Worm (Caenorhabditis elegans): Measurements from ENCODE around the gene mrps-18C.
A peak's percentile ranks its signal among the peaks of the same experiment; 100 is the strongest.

The mrps-18C gene

DNA sequence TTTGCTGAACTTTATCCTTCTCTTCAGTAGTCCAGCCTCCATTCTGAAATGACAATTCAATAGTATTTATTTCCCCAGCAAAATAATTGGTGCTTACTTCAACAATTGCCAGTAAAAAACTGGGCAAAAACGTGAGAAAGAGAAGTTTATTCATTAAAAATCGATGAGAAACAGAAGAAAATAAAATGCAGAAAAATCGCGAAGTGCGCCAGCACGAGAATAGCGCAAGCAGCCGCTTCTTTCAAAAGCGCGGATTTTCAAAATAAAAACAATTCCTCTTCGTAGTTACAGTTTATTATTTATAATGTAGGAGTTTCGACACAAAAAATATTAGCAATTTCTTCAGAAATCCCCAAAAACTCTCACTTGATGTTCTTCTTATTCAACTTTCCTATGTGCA, 27.5 kb downstream of the mrps-18C start, which contains the start of gene C27F2.9 (continued):
- TF ChIP-seq lsy-27 (tag; optimal IDR thresholded peaks at IDR 0.05; ENCODE audit: borderline replicate concordance, insufficient read depth) (no peak), F39B2.1 (GFP tag; IDR thresholded peaks at IDR 0.05) (no peak), F55B11.4 (tag; optimal IDR thresholded peaks at IDR 0.05; ENCODE audit: borderline replicate concordance, insufficient read depth) (no peak), sdz-38 (tag; optimal IDR thresholded peaks at IDR 0.05) (no peak), D2030.7 (GFP tag; IDR thresholded peaks at IDR 0.05) (peak; percentile 62), hmg-1.2 (GFP tag; IDR thresholded peaks at IDR 0.05) (peak; percentile 67), ztf-18 (tag; optimal IDR thresholded peaks at IDR 0.05) (peak; percentile 98), lin-40 (tag; optimal IDR thresholded peaks at IDR 0.05) (peak; percentile 86), let-607 (tag; optimal IDR thresholded peaks at IDR 0.05) (peak in 1 of 2 experiments; percentile 22), lsl-1 (GFP tag; optimal IDR thresholded peaks at IDR 0.05) (peak; percentile 77), ztf-25 (GFP tag; IDR thresholded peaks at IDR 0.05) (no peak), B0035.1 (tag; optimal IDR thresholded peaks at IDR 0.05) (no peak), ztf-22 (GFP tag; optimal IDR thresholded peaks at IDR 0.05) (no peak), ets-4 (GFP tag; optimal IDR thresholded peaks at IDR 0.05) (no peak), dox-1 (GFP tag; IDR thresholded peaks at IDR 0.05) (no peak; the same call in 1 of the 2 replicates), Y53F4B.3 (GFP tag; IDR thresholded peaks at IDR 0.05) (no peak), cebp-1 (GFP tag; IDR thresholded peaks at IDR 0.05) (no peak), cebp-1 (tag; optimal IDR thresholded peaks at IDR 0.05) (no peak), somi-1 (GFP tag; optimal IDR thresholded peaks at IDR 0.05) (peak; percentile 35), hmg-20 (GFP tag; IDR thresholded peaks at IDR 0.05) (peak; percentile 85), K11D2.4 (GFP tag; IDR thresholded peaks at IDR 0.05) (peak; percentile 83), athp-1 (tag; optimal IDR thresholded peaks at IDR 0.05) (no peak), F33H1.4 (GFP tag; IDR thresholded peaks at IDR 0.05) (peak; percentile 79), madf-3 (GFP tag; IDR thresholded peaks at IDR 0.05) (peak; percentile 86; the same call in 1 of the 2 replicates), ama-1 (optimal IDR thresholded peaks at IDR 0.05) (no peak), ama-1 (GFP tag; optimal IDR thresholded peaks at IDR 0.05) (peak in 1 of 2 experiments; percentile 27), lin-54 (GFP tag; optimal IDR thresholded peaks at IDR 0.05) (peak; percentile 100), nhr-80 (tag; optimal IDR thresholded peaks at IDR 0.05) (peak; percentile 52), nfyb-1 (GFP tag; IDR thresholded peaks at IDR 0.05) (no peak), die-1 (tag; optimal IDR thresholded peaks at IDR 0.05) (no peak), ztf-28 (GFP tag; IDR thresholded peaks at IDR 0.05) (no peak), aptf-3 (GFP tag; IDR thresholded peaks at IDR 0.05) (no peak), dpff-1 (tag; optimal IDR thresholded peaks at IDR 0.05) (no peak), attf-3 (GFP tag; conservative IDR thresholded peaks at IDR 0.05) (peak; percentile 77), snpc-1.1 (tag; optimal IDR thresholded peaks at IDR 0.05; ENCODE audit: insufficient read depth) (no peak), unc-130 (GFP tag; optimal IDR thresholded peaks at IDR 0.05) (peak; percentile 48), ceh-91 (GFP tag; IDR thresholded peaks at IDR 0.05) (peak; percentile 61; the same call in 1 of the 2 replicates), F57A8.1 (GFP tag; optimal IDR thresholded peaks at IDR 0.05) (no peak), egrh-3 (GFP tag; IDR thresholded peaks at IDR 0.05) (0 out of 2 replicates have a peak, but pooled peaks have one; percentile 12), fkh-3 (tag; optimal IDR thresholded peaks at IDR 0.05) (no peak), zim-3 (tag; optimal IDR thresholded peaks at IDR 0.05) (no peak), rcor-1 (GFP tag; IDR thresholded peaks at IDR 0.05) (peak; percentile 90), T26A5.8 (tag; optimal IDR thresholded peaks at IDR 0.05) (no peak), Y79H2A.3 (GFP tag; conservative IDR thresholded peaks at IDR 0.05) (no peak), mel-28 (tag; optimal IDR thresholded peaks at IDR 0.05; ENCODE audit: borderline replicate concordance) (no peak), atf-7 (tag; optimal IDR thresholded peaks at IDR 0.05) (no peak), rec-8 (tag; optimal IDR thresholded peaks at IDR 0.05) (no peak), bed-1 (GFP tag; IDR thresholded peaks at IDR 0.05) (no peak), snpc-3.4 (tag; optimal IDR thresholded peaks at IDR 0.05) (peak; percentile 69)

Measured in whole organism, young adult.